Fruit fly (Drosophila melanogaster) whole organism, embryonic: Measurements from ENCODE around the gene CG4770.

ENCODE experiments used
- BtbVII ChIP-seq: fragments of 200-800 bp; sonication (Bioruptor generic); optimal IDR thresholded peaks from 3 replicates; lab custom pipeline; 2017; ENCODE audit warnings: missing biosample characterization, mild to moderate bottlenecking, missing genetic modification characterization
- CG10431 ChIP-seq: fragments of 200-800 bp; sonication (Bioruptor generic); optimal IDR thresholded peaks from 3 replicates; lab custom pipeline; 2018; ENCODE audit warnings: missing biosample characterization, mild to moderate bottlenecking, missing genetic modification characterization
- CG10462 ChIP-seq: fragments of 200-800 bp; sonication (Bioruptor generic); optimal IDR thresholded peaks from 2 replicates; lab custom pipeline; 2016; ENCODE audit warnings: missing biosample characterization, missing genetic modification characterization
- CG10654 ChIP-seq: fragments of 200-800 bp; sonication (Bioruptor generic); optimal IDR thresholded peaks from 2 replicates; lab custom pipeline; 2016; ENCODE audit warnings: missing biosample characterization, missing genetic modification characterization
- CG10979 ChIP-seq: fragments of 200-800 bp; sonication (Bioruptor generic); optimal IDR thresholded peaks from 2 replicates; lab custom pipeline; 2018; ENCODE audit warnings: missing biosample characterization, mild to moderate bottlenecking, missing genetic modification characterization, moderate library complexity
- CG12071 ChIP-seq: fragments of 200-800 bp; sonication (Bioruptor generic); optimal IDR thresholded peaks from 3 replicates; lab custom pipeline; 2018; ENCODE audit warnings: missing biosample characterization, mild to moderate bottlenecking, missing genetic modification characterization
- CG12659 ChIP-seq: fragments of 200-800 bp; sonication (Bioruptor generic); optimal IDR thresholded peaks from 3 replicates; lab custom pipeline; 2017; ENCODE audit warnings: mild to moderate bottlenecking, missing biosample characterization, missing genetic modification reagents, missing genetic modification characterization
- CG12942 ChIP-seq: fragments of 200-800 bp; sonication (Bioruptor generic); optimal IDR thresholded peaks from 3 replicates; lab custom pipeline; 2016; ENCODE audit warnings: missing biosample characterization, missing genetic modification characterization
- CG13775 ChIP-seq: fragments of 200-800 bp; sonication (Bioruptor generic); optimal IDR thresholded peaks from 3 replicates; lab custom pipeline; 2017; ENCODE audit warnings: missing biosample characterization, mild to moderate bottlenecking, missing genetic modification characterization
- CG15696 ChIP-seq: fragments of 200-800 bp; sonication (Bioruptor generic); optimal IDR thresholded peaks from 2 replicates; lab custom pipeline; 2019; ENCODE audit warnings: missing biosample characterization, mild to moderate bottlenecking, missing genetic modification characterization, moderate library complexity
- CG1792 ChIP-seq: fragments of 200-800 bp; sonication (Bioruptor generic); optimal IDR thresholded peaks from 2 replicates; lab custom pipeline; 2016; ENCODE audit warnings: missing biosample characterization, missing genetic modification characterization
- CG18764 ChIP-seq: fragments of 200-800 bp; sonication (Bioruptor generic); optimal IDR thresholded peaks from 3 replicates; lab custom pipeline; 2016; ENCODE audit warnings: missing biosample characterization, missing genetic modification characterization
- CG2116 ChIP-seq: fragments of 200-800 bp; sonication (Bioruptor generic); optimal IDR thresholded peaks from 3 replicates; lab custom pipeline; 2018; ENCODE audit warnings: missing biosample characterization, mild to moderate bottlenecking, missing genetic modification characterization
- CG2120 ChIP-seq: fragments of 200-800 bp; sonication (Bioruptor generic); optimal IDR thresholded peaks from 3 replicates; lab custom pipeline; 2016; ENCODE audit warnings: missing biosample characterization, missing genetic modification characterization
- CG2712 ChIP-seq: fragments of 200-800 bp; optimal IDR thresholded peaks from 3 replicates; lab custom pipeline; 2019; ENCODE audit warnings: missing biosample characterization, mild to moderate bottlenecking, missing genetic modification characterization, moderate library complexity
- CG32772 ChIP-seq: fragments of 200-800 bp; sonication (Bioruptor generic); IDR thresholded peaks from 2 replicates; pipeline ENCODE4 v1.3.6; 2022; ENCODE audit warnings: missing biosample characterization, missing genetic modification characterization
- CG3407 ChIP-seq: fragments of 200-800 bp; sonication (Bioruptor generic); optimal IDR thresholded peaks from 2 replicates; lab custom pipeline; 2018; ENCODE audit warnings: missing biosample characterization, mild to moderate bottlenecking, missing genetic modification characterization
- CG43689 ChIP-seq: fragments of 200-800 bp; sonication (Bioruptor generic); IDR thresholded peaks from 2 replicates; pipeline ENCODE4 v1.3.6; 2022; ENCODE audit warnings: missing biosample characterization, missing genetic modification characterization
- CG6272 ChIP-seq: fragments of 200-800 bp; sonication (Bioruptor generic); IDR thresholded peaks from 2 replicates; pipeline ENCODE4 v1.3.6; 2022; ENCODE audit warnings: missing biosample characterization, missing genetic modification characterization
- CG7372 ChIP-seq: fragments of 200-800 bp; sonication (Bioruptor generic); IDR thresholded peaks from 2 replicates; pipeline ENCODE4 v1.3.6; 2022; ENCODE audit warnings: missing biosample characterization, missing genetic modification characterization
- CG7963 ChIP-seq: fragments of 200-800 bp; sonication (Bioruptor generic); IDR thresholded peaks from 3 replicates; pipeline ENCODE4 v1.3.6; 2022; ENCODE audit warnings: missing biosample characterization, missing genetic modification characterization; ENCODE audit not compliant: partially characterized antibody
- CG9215 ChIP-seq: fragments of 200-800 bp; sonication (Bioruptor generic); IDR thresholded peaks from 2 replicates; pipeline ENCODE4 v1.3.6; 2022; ENCODE audit warnings: missing biosample characterization, missing genetic modification characterization
- CG9437 ChIP-seq: fragments of 200-800 bp; sonication (Bioruptor generic); optimal IDR thresholded peaks from 2 replicates; lab custom pipeline; 2018; ENCODE audit warnings: missing biosample characterization, mild to moderate bottlenecking, missing genetic modification characterization
- Fer2 ChIP-seq: fragments of 200-800 bp; sonication (Bioruptor generic); optimal IDR thresholded peaks from 2 replicates; lab custom pipeline; 2018; ENCODE audit warnings: missing biosample characterization, mild to moderate bottlenecking, missing genetic modification characterization, moderate library complexity
- H15 ChIP-seq: fragments of 200-800 bp; sonication (Bioruptor generic); IDR thresholded peaks from 3 replicates; pipeline ENCODE4 v1.3.6; 2022; ENCODE audit warnings: missing biosample characterization, missing genetic modification characterization
- Hey ChIP-seq: fragments of 200-800 bp; sonication (Bioruptor generic); optimal IDR thresholded peaks from 3 replicates; lab custom pipeline; 2018; ENCODE audit warnings: missing biosample characterization, mild to moderate bottlenecking, missing genetic modification characterization
- HmgZ ChIP-seq: fragments of 200-800 bp; sonication (Bioruptor generic); optimal IDR thresholded peaks from 2 replicates; lab custom pipeline; 2018; ENCODE audit warnings: missing biosample characterization, mild to moderate bottlenecking, missing genetic modification characterization
- Hmr ChIP-seq: fragments of 200-800 bp; sonication (Bioruptor generic); optimal IDR thresholded peaks from 3 replicates; lab custom pipeline; 2017; ENCODE audit warnings: mild to moderate bottlenecking, missing biosample characterization, missing genetic modification reagents, missing genetic modification characterization
- Hr78 ChIP-seq, 2 experiments: fragments of 200-800 bp in 1 of 2; fragments of >200 bp in 1 of 2; sonication (Bioruptor generic) in 1 of 2; optimal IDR thresholded peaks; 2 replicates each; lab custom pipeline; 2017 to 2019; ENCODE audit warnings: missing biosample characterization in 2 of 2, missing genetic modification characterization in 2 of 2, mild to moderate bottlenecking in 1 of 2, moderate library complexity in 1 of 2
- Med ChIP-seq: fragments of 200-800 bp; sonication (Bioruptor generic); peaks from one replicate; lab custom pipeline; 2016; ENCODE audit warnings: missing biosample characterization, missing genetic modification characterization, mild to moderate bottlenecking, inconsistent platforms, moderate library complexity
- Oaz ChIP-seq: fragments of 200-800 bp; sonication (Bioruptor generic); IDR thresholded peaks from 2 replicates; pipeline ENCODE4 v1.3.6; 2022; ENCODE audit warnings: missing biosample characterization, missing genetic modification characterization
- Sox102F ChIP-seq: fragments of 200-800 bp; sonication (Bioruptor generic); optimal IDR thresholded peaks from 2 replicates; lab custom pipeline; 2018; ENCODE audit warnings: missing biosample characterization, mild to moderate bottlenecking, missing genetic modification characterization, moderate library complexity
- bbx ChIP-seq: fragments of 200-800 bp; sonication (Bioruptor generic); IDR thresholded peaks from 2 replicates; pipeline ENCODE4 v1.3.6; 2022; ENCODE audit warnings: missing biosample characterization, missing genetic modification characterization; ENCODE audit not compliant: partially characterized antibody
- bowl ChIP-seq: fragments of 200-800 bp; sonication (Bioruptor generic); IDR thresholded peaks from 2 replicates; pipeline ENCODE4 v1.3.6; 2022; ENCODE audit warnings: missing biosample characterization, missing genetic modification characterization
- chn ChIP-seq: fragments of 200-800 bp; sonication (Bioruptor generic); optimal IDR thresholded peaks from 2 replicates; lab custom pipeline; 2016; ENCODE audit warnings: missing biosample characterization, missing genetic modification characterization
- croc ChIP-seq: fragments of 200-800 bp; sonication (Bioruptor generic); conservative IDR thresholded peaks from 3 replicates; pipeline ENCODE4 v1.3.6; 2022; ENCODE audit warnings: missing biosample characterization, missing genetic modification characterization
- ewg ChIP-seq: fragments of 200-800 bp; sonication (Bioruptor generic); optimal IDR thresholded peaks from 3 replicates; lab custom pipeline; 2017; ENCODE audit warnings: mild to moderate bottlenecking, missing biosample characterization, missing genetic modification reagents, missing genetic modification characterization
- exex ChIP-seq: fragments of 200-800 bp; sonication (Bioruptor generic); optimal IDR thresholded peaks from 4 replicates; lab custom pipeline; 2018; ENCODE audit warnings: missing biosample characterization, mild to moderate bottlenecking, missing genetic modification characterization, moderate library complexity
- lmd ChIP-seq: fragments of 200-800 bp; sonication (Bioruptor generic); IDR thresholded peaks from 2 replicates; pipeline ENCODE4 v1.3.6; 2022; ENCODE audit warnings: missing biosample characterization, missing genetic modification characterization
- odd ChIP-seq: fragments of 200-800 bp; sonication (Bioruptor generic); optimal IDR thresholded peaks from 2 replicates; lab custom pipeline; 2017; ENCODE audit warnings: missing biosample characterization, mild to moderate bottlenecking, missing genetic modification characterization
- org-1 ChIP-seq: fragments of 200-800 bp; sonication (Bioruptor generic); optimal IDR thresholded peaks from 2 replicates; lab custom pipeline; 2017; ENCODE audit warnings: missing biosample characterization, missing genetic modification characterization
- pfk ChIP-seq: fragments of 200-800 bp; sonication (Bioruptor generic); optimal IDR thresholded peaks from 2 replicates; lab custom pipeline; 2018; ENCODE audit warnings: missing biosample characterization, mild to moderate bottlenecking, missing genetic modification characterization, moderate library complexity
- psq ChIP-seq: fragments of 200-800 bp; sonication (Bioruptor generic); optimal IDR thresholded peaks from 2 replicates; lab custom pipeline; 2017; ENCODE audit warnings: missing biosample characterization, missing genetic modification characterization
- salm ChIP-seq: fragments of 200-800 bp; sonication (Bioruptor generic); optimal IDR thresholded peaks from 2 replicates; lab custom pipeline; 2018; ENCODE audit warnings: missing biosample characterization, mild to moderate bottlenecking, missing genetic modification characterization
- tgo ChIP-seq: fragments of 200-800 bp; sonication (Bioruptor generic); IDR thresholded peaks from 3 replicates; pipeline ENCODE4 v1.3.6; 2022; ENCODE audit warnings: missing biosample characterization, missing genetic modification characterization
- tll ChIP-seq, 2 experiments: fragments of 200-800 bp in 1 of 2; fragments of >200 bp in 1 of 2; sonication (Bioruptor generic) in 1 of 2; optimal IDR thresholded peaks; 2 replicates each; lab custom pipeline; 2017 to 2019; ENCODE audit warnings: missing biosample characterization in 2 of 2, missing genetic modification characterization in 2 of 2, mild to moderate bottlenecking in 1 of 2, moderate library complexity in 1 of 2
- ttk ChIP-seq: fragments of 200-800 bp; sonication (Bioruptor generic); IDR thresholded peaks from 2 replicates; pipeline ENCODE4 v2.1.2; 2022; ENCODE audit warnings: missing biosample characterization, missing genetic modification characterization
- vvl ChIP-seq: fragments of 200-800 bp; sonication (Bioruptor generic); IDR thresholded peaks from 2 replicates; pipeline ENCODE4 v1.3.6; 2022; ENCODE audit warnings: missing biosample characterization, missing genetic modification characterization
- wek ChIP-seq: fragments of 200-800 bp; sonication (Bioruptor generic); optimal IDR thresholded peaks from 3 replicates; lab custom pipeline; 2018; ENCODE audit warnings: missing biosample characterization, mild to moderate bottlenecking, missing genetic modification characterization, moderate library complexity
- yki ChIP-seq: fragments of >200 bp; optimal IDR thresholded peaks from 3 replicates; lab custom pipeline; 2018

CG4770 gene

DNA sequence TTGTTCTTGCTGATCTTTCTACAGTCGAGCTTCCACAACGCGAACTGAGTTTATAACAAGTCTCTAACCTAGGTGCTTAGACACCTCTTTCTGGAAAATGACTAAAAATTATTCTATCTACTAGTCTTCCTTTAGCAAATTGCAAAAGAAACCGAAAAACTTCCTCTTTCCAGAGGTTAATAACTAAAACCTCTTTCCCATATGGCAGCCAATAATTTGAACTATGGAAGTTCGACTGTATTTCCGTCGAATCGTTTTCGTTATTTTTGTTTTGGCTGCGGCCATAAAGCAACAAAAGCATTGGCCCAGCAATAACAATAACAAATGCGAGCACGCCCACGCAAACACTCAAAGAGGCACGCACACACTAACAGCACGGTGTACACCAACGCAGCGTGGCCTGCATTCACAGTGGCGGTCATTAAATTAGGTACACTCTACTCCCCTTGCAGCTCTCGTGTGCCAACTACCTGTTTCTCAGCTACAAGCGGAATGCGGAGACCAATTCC is 37.8 kb upstream of the CG4770 start (continued):
- no peak for TF ChIP-seq bbx
- no peak for TF ChIP-seq tll (GFP tag; optimal IDR thresholded peaks at IDR 0.05; lab: Kevin White, UChicago)
- TF ChIP-seq vvl (GFP tag; lab: Robert Waterston, UW) = peak; percentile 46; the same call in 1 of the 2 replicates
- no peak for TF ChIP-seq pfk (GFP tag; lab: Kevin White, UChicago)
- TF ChIP-seq CG10431 (GFP tag; lab: Kevin White, UChicago) = peak; percentile 60
- TF ChIP-seq bowl = no peak
- TF ChIP-seq CG18764 (GFP tag; lab: Kevin White, UChicago) = no peak
- no peak for TF ChIP-seq CG9215 (GFP tag; lab: Robert Waterston, UW)
- no peak for TF ChIP-seq CG12942 (GFP tag; lab: Kevin White, UChicago)
- TF ChIP-seq CG10462 (GFP tag; lab: Kevin White, UChicago) = peak; percentile 3
- peak; percentile 55; the same call in 1 of the 2 replicates for TF ChIP-seq CG7372 (GFP tag; lab: Robert Waterston, UW)
- TF ChIP-seq CG6272 = no peak
- TF ChIP-seq CG43689 (GFP tag; lab: Robert Waterston, UW) = no peak
- no peak for TF ChIP-seq CG15696 (tag; lab: Kevin White, UChicago)
- TF ChIP-seq CG12659 (GFP tag; lab: Kevin White, UChicago) = peak; percentile 57
- peak; percentile 44 for TF ChIP-seq exex (tag; lab: Kevin White, UChicago)
- peak; percentile 55; the same call in 2 of the 3 replicates for TF ChIP-seq tgo
- peak; percentile 54 for TF ChIP-seq HmgZ (tag; lab: Kevin White, UChicago)
- TF ChIP-seq BtbVII = peak; percentile 77
- TF ChIP-seq Hr78 (GFP tag; optimal IDR thresholded peaks at IDR 0.05; lab: Kevin White, UChicago) = peak in 1 of 2 experiments; percentile 26
- TF ChIP-seq Sox102F (GFP tag; lab: Kevin White, UChicago) = peak; percentile 32
- peak; percentile 88 for TF ChIP-seq Med (GFP tag; lab: Kevin White, UChicago)
- TF ChIP-seq CG2120 (GFP tag; lab: Kevin White, UChicago) = peak; percentile 59
- peak; percentile 15 for TF ChIP-seq CG10979 (tag; lab: Kevin White, UChicago)
- TF ChIP-seq chn (GFP tag; lab: Kevin White, UChicago) = peak; percentile 9
- TF ChIP-seq CG2116 (GFP tag; lab: Kevin White, UChicago) = peak; percentile 5
- no peak for TF ChIP-seq CG1792 (GFP tag; lab: Kevin White, UChicago)
- peak; percentile 64 for TF ChIP-seq CG9437 (GFP tag; lab: Kevin White, UChicago)
- TF ChIP-seq CG12071 (GFP tag; lab: Kevin White, UChicago) = no peak
- 0 out of 2 replicates have a peak, but pooled peaks have one; percentile 15 for TF ChIP-seq lmd (GFP tag; lab: Robert Waterston, UW)
- peak; percentile 1 for TF ChIP-seq salm
- no peak; the same call in 2 of the 3 replicates for TF ChIP-seq croc (GFP tag; lab: Robert Waterston, UW)
- TF ChIP-seq wek (GFP tag; lab: Kevin White, UChicago) = peak; percentile 0
- TF ChIP-seq CG10654 (GFP tag; lab: Kevin White, UChicago) = peak; percentile 20
- peak; percentile 17 for TF ChIP-seq CG3407 (GFP tag; lab: Kevin White, UChicago)
- peak; percentile 60 for TF ChIP-seq CG2712
- no peak for TF ChIP-seq Oaz (GFP tag; lab: Robert Waterston, UW)
- peak; percentile 9 for TF ChIP-seq Hey
- TF ChIP-seq Fer2 (tag; lab: Kevin White, UChicago) = peak; percentile 1
- TF ChIP-seq odd = peak; percentile 54
- TF ChIP-seq CG7963 (GFP tag; lab: Robert Waterston, UW) = no peak
- peak; percentile 11 for TF ChIP-seq org-1 (GFP tag; lab: Kevin White, UChicago)
- no peak; the same call in 1 of the 2 replicates for TF ChIP-seq ttk (GFP tag; lab: Robert Waterston, UW)
- TF ChIP-seq Hmr (GFP tag; lab: Kevin White, UChicago) = peak; percentile 61
- no peak for TF ChIP-seq yki (lab: Kevin White, UChicago)
- no peak for TF ChIP-seq CG32772 (GFP tag; lab: Robert Waterston, UW)
- no peak for TF ChIP-seq psq
- peak; percentile 21 for TF ChIP-seq CG13775 (GFP tag; lab: Kevin White, UChicago)
- TF ChIP-seq H15 (GFP tag; lab: Robert Waterston, UW) = no peak
- TF ChIP-seq ewg = no peak
